Worm (Caenorhabditis elegans) whole organism, L1 larva: ENCODE measurements around the gene nep-26.

Experiments used
- F16B12.6 ChIP-seq: fragments of 150-350 bp; optimal IDR thresholded peaks from 2 replicates; lab custom pipeline; 2014; ENCODE audit warnings: missing biosample characterization, missing genetic modification characterization
- alr-1 ChIP-seq: fragments of 200-800 bp; sonication (Bioruptor generic); optimal IDR thresholded peaks from 2 replicates; lab custom pipeline; 2018; ENCODE audit warnings: borderline replicate concordance, mild to moderate bottlenecking, missing genetic modification characterization, missing compliant biosample characterization
- dpl-1 ChIP-seq, 3 experiments: fragments of 150-350 bp in 2 of 3; sonication (generic microtip) in 1 of 3; optimal IDR thresholded peaks; 2 replicates each; lab custom pipeline; 2014 to 2017; ENCODE audit warnings: missing biosample characterization in 3 of 3, missing genetic modification characterization in 3 of 3, missing genetic modification reagents in 3 of 3
- irx-1 ChIP-seq: sonication (generic microtip); optimal IDR thresholded peaks from 2 replicates; lab custom pipeline; 2016; ENCODE audit warnings: missing genetic modification characterization, missing compliant biosample characterization
- nhr-237 ChIP-seq: fragments of 150-350 bp; optimal IDR thresholded peaks from 2 replicates; lab custom pipeline; 2014; ENCODE audit warnings: missing biosample characterization, missing genetic modification characterization

DNA sequence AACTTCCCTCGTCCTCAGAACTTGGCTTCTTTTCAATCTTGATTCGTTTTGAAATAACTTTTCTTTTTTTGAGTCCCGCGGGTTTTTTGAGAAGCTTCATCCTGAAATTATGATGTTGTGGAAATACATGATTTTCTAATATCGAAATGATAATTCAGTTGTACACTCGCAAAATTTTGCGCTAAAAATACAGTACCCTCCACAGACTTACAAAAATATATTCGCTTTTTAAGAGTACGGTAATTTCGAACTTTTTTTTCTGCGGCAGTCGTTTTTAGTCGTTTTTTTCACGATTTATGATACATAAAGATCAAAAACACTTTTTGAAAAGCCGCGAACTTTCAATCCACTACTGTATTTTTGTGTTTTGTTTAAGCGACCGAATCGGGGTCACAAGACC, 45.1 kb upstream of the nep-26 start, which contains the start of gene pro-2:
- no peak for TF ChIP-seq F16B12.6 (tag; lab: Kevin White, UChicago)
- no peak for TF ChIP-seq irx-1 (tag; lab: Kevin White, UChicago)
- no peak for TF ChIP-seq dpl-1 (GFP tag; optimal IDR thresholded peaks at IDR 0.05; lab: Kevin White, UChicago)
- no peak for TF ChIP-seq alr-1 (tag; lab: Kevin White, UChicago)
- TF ChIP-seq nhr-237 (tag; lab: Kevin White, UChicago) = no peak
